Fruit fly (Drosophila melanogaster): Measurements from ENCODE around the gene CG14937.

Gene CG14937

DNA sequence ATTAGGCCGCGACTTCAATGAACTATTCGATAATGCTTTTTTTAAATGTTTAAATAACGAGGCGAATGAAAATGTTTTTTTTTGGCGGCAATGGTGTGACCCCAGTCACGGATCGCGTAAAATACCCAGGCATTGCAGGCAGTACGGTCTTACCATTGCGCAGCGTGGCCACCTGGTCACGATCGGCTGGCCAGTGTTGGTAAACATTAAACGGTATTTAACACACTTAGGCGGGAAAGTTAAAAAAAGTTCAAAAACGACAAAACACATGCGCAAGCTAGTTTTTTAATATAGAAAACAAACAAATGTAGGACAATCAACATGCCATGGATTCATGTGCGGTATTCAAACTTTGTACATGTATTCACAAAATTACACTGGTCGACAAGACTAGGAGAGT, 35.4 kb upstream of the CG14937 start, which contains the start of gene esc (continued):
- TF ChIP-seq Hr51 (GFP tag; optimal IDR thresholded peaks at IDR 0.05) (no peak), Antp (GFP tag; optimal IDR thresholded peaks at IDR 0.05) (peak; percentile 30), fru (optimal IDR thresholded peaks at IDR 0.05) (no peak), Max (GFP tag; optimal IDR thresholded peaks at IDR 0.05) (no peak), CG17328 (GFP tag; IDR thresholded peaks at IDR 0.05) (no peak), prd (optimal IDR thresholded peaks at IDR 0.05) (no peak), prd (GFP tag; IDR thresholded peaks at IDR 0.05) (peak; percentile 40; the same call in 1 of the 3 replicates), CG13424 (tag; optimal IDR thresholded peaks at IDR 0.05) (no peak), ttk (GFP tag; IDR thresholded peaks at IDR 0.05) (no peak), Opbp (GFP tag; IDR thresholded peaks at IDR 0.05; ENCODE audit: partially characterized antibody) (peak; percentile 66), CoRest (tag; optimal IDR thresholded peaks at IDR 0.05) (peak; percentile 49), schlank (tag; optimal IDR thresholded peaks at IDR 0.05) (no peak), Oli (tag; optimal IDR thresholded peaks at IDR 0.05) (no peak), E2f1 (GFP tag; IDR thresholded peaks at IDR 0.05) (peak; percentile 69), CG30403 (GFP tag; optimal IDR thresholded peaks at IDR 0.05) (peak; percentile 45), pan (optimal IDR thresholded peaks at IDR 0.05) (no peak), pan (GFP tag; optimal IDR thresholded peaks at IDR 0.05 in 1 of 2, IDR thresholded peaks at IDR 0.05 in 1 of 2) (no peak), CG2202 (tag; optimal IDR thresholded peaks at IDR 0.05) (no peak), CG8281 (tag; optimal IDR thresholded peaks at IDR 0.05) (no peak), CG9876 (GFP tag; optimal IDR thresholded peaks at IDR 0.05) (peak; percentile 22), lab (GFP tag; optimal IDR thresholded peaks at IDR 0.05) (peak; percentile 36), Sry-δ (GFP tag; optimal IDR thresholded peaks at IDR 0.05) (peak; percentile 59), emc (GFP tag; optimal IDR thresholded peaks at IDR 0.05) (peak; percentile 3), CTCF (GFP tag; optimal IDR thresholded peaks at IDR 0.05) (no peak), CG8290 (GFP tag; optimal IDR thresholded peaks at IDR 0.05) (peak; percentile 50), CG8290 (tag; optimal IDR thresholded peaks at IDR 0.05) (no peak), bbx (GFP tag; IDR thresholded peaks at IDR 0.05; ENCODE audit: partially characterized antibody) (no peak), CG6791 (GFP tag; IDR thresholded peaks at IDR 0.05; ENCODE audit: partially characterized antibody) (peak; percentile 64; the same call in 2 of the 3 replicates), CG7372 (GFP tag; IDR thresholded peaks at IDR 0.05) (no peak), CG12299 (tag; optimal IDR thresholded peaks at IDR 0.05) (no peak), jigr1 (GFP tag; IDR thresholded peaks at IDR 0.05) (no peak), fd96Cb (tag; optimal IDR thresholded peaks at IDR 0.05) (no peak), hkb (optimal IDR thresholded peaks at IDR 0.05) (peak; percentile 9), hkb (GFP tag; IDR thresholded peaks at IDR 0.05) (no peak), org-1 (GFP tag; optimal IDR thresholded peaks at IDR 0.05) (no peak), scrt (GFP tag; optimal IDR thresholded peaks at IDR 0.05) (no peak), CG18764 (GFP tag; optimal IDR thresholded peaks at IDR 0.05) (peak; percentile 2), lmd (GFP tag; IDR thresholded peaks at IDR 0.05) (no peak; the same call in 1 of the 2 replicates), CG12659 (GFP tag; optimal IDR thresholded peaks at IDR 0.05) (peak; percentile 37), CG3163 (GFP tag; optimal IDR thresholded peaks at IDR 0.05) (peak; percentile 13), Drgx (GFP tag; IDR thresholded peaks at IDR 0.05) (no peak), tio (GFP tag; optimal IDR thresholded peaks at IDR 0.05) (no peak), CG34224 (GFP tag; IDR thresholded peaks at IDR 0.05; ENCODE audit: partially characterized antibody) (peak; percentile 36; the same call in 1 of the 3 replicates), CG4282 (GFP tag; optimal IDR thresholded peaks at IDR 0.05) (peak; percentile 61), CG3847 (GFP tag; IDR thresholded peaks at IDR 0.05) (peak; percentile 82), CG1024 (GFP tag; IDR thresholded peaks at IDR 0.05) (peak; percentile 34), pfk (GFP tag; optimal IDR thresholded peaks at IDR 0.05) (no peak), stwl (tag; optimal IDR thresholded peaks at IDR 0.05) (peak; percentile 98), HLH54F (GFP tag; optimal IDR thresholded peaks at IDR 0.05) (peak; percentile 52), CG12744 (GFP tag; optimal IDR thresholded peaks at IDR 0.05) (peak; percentile 15), ATbp (GFP tag; optimal IDR thresholded peaks at IDR 0.05) (no peak), Tbp (GFP tag; optimal IDR thresholded peaks at IDR 0.05) (no peak), mld (GFP tag; IDR thresholded peaks at IDR 0.05; ENCODE audit: partially characterized antibody) (no peak)
